Worm (Caenorhabditis elegans) whole organism, L3 larva: Measurements from ENCODE around the gene F41C3.11.

Source experiments
- ZK546.5 ChIP-seq: sonication (generic microtip); optimal IDR thresholded peaks from 2 replicates; lab custom pipeline; 2017; ENCODE audit warnings: missing biosample characterization, missing genetic modification characterization
- aly-2 ChIP-seq: fragments of 150-350 bp; optimal IDR thresholded peaks from 2 replicates; lab custom pipeline; 2014; ENCODE audit warnings: missing biosample characterization, missing genetic modification characterization
- ama-1 ChIP-seq: fragments of 150-350 bp; optimal IDR thresholded peaks from 2 replicates; lab custom pipeline; 2018
- ceh-28 ChIP-seq: fragments of 150-350 bp; optimal IDR thresholded peaks from 2 replicates; lab custom pipeline; 2014; ENCODE audit warnings: missing biosample characterization, missing genetic modification reagents, missing genetic modification characterization
- ceh-82 ChIP-seq: fragments of 150-350 bp; optimal IDR thresholded peaks from 2 replicates; lab custom pipeline; 2014; ENCODE audit warnings: missing biosample characterization, missing genetic modification characterization
- ceh-9 ChIP-seq: sonication (generic microtip); optimal IDR thresholded peaks from 2 replicates; lab custom pipeline; 2018; ENCODE audit warnings: missing biosample characterization, missing genetic modification characterization
- egl-27 ChIP-seq: sonication (generic microtip); optimal IDR thresholded peaks from 4 replicates; lab custom pipeline; 2017; ENCODE audit warnings: missing biosample characterization, missing genetic modification reagents, missing genetic modification characterization
- egl-5 ChIP-seq: fragments of 150-350 bp; optimal IDR thresholded peaks from 2 replicates; lab custom pipeline; 2017; ENCODE audit warnings: missing biosample characterization, missing genetic modification reagents, missing genetic modification characterization, inconsistent platforms
- elt-1 ChIP-seq: fragments of 150-350 bp; optimal IDR thresholded peaks from 2 replicates; lab custom pipeline; 2014; ENCODE audit warnings: missing biosample characterization, missing genetic modification characterization
- elt-2 ChIP-seq: sonication (generic microtip); optimal IDR thresholded peaks from 2 replicates; lab custom pipeline; 2016; ENCODE audit warnings: missing genetic modification reagents, mild to moderate bottlenecking, missing genetic modification characterization, missing compliant biosample characterization
- elt-3 ChIP-seq, 3 experiments: fragments of 150-350 bp in 1 of 3; sonication (generic microtip) in 2 of 3; optimal IDR thresholded peaks; 2 replicates in 2 of 3; 4 replicates in 1 of 3; lab custom pipeline; 2014 to 2017; ENCODE audit warnings: missing biosample characterization in 3 of 3, missing genetic modification characterization in 3 of 3
- eor-1 ChIP-seq, 2 experiments: fragments of 150-350 bp; optimal IDR thresholded peaks; 2 replicates each; lab custom pipeline; 2014 to 2018; ENCODE audit warnings: missing biosample characterization in 2 of 2, missing genetic modification characterization in 2 of 2
- fkh-10 ChIP-seq: sonication (generic microtip); optimal IDR thresholded peaks from 2 replicates; lab custom pipeline; 2017; ENCODE audit warnings: missing biosample characterization, missing genetic modification reagents, missing genetic modification characterization
- fkh-2 ChIP-seq: fragments of 150-350 bp; optimal IDR thresholded peaks from 2 replicates; lab custom pipeline; 2014; ENCODE audit warnings: missing biosample characterization, missing genetic modification reagents, missing genetic modification characterization
- fos-1 ChIP-seq: fragments of 150-350 bp; optimal IDR thresholded peaks from 2 replicates; lab custom pipeline; 2014; ENCODE audit warnings: missing biosample characterization, missing genetic modification characterization
- jun-1 ChIP-seq: fragments of 150-350 bp; optimal IDR thresholded peaks from 2 replicates; lab custom pipeline; 2014; ENCODE audit warnings: missing biosample characterization, missing genetic modification reagents, missing genetic modification characterization
- lin-15B ChIP-seq: fragments of 150-350 bp; optimal IDR thresholded peaks from 2 replicates; lab custom pipeline; 2014; ENCODE audit warnings: missing biosample characterization, missing genetic modification characterization
- lin-39 ChIP-seq: fragments of 150-350 bp; optimal IDR thresholded peaks from 2 replicates; lab custom pipeline; 2018; ENCODE audit warnings: missing biosample characterization, missing genetic modification reagents, missing genetic modification characterization
- mdl-1 ChIP-seq: fragments of 150-350 bp; optimal IDR thresholded peaks from 2 replicates; lab custom pipeline; 2014; ENCODE audit warnings: missing biosample characterization, missing genetic modification characterization
- mml-1 ChIP-seq: fragments of 150-350 bp; sonication (generic microtip); optimal IDR thresholded peaks from 3 replicates; lab custom pipeline; 2014; ENCODE audit warnings: missing biosample characterization, missing genetic modification characterization
- nhr-11 ChIP-seq: fragments of 150-350 bp; optimal IDR thresholded peaks from 2 replicates; lab custom pipeline; 2014; ENCODE audit warnings: missing biosample characterization, missing genetic modification characterization
- nhr-12 ChIP-seq: fragments of 150-350 bp; optimal IDR thresholded peaks from 2 replicates; lab custom pipeline; 2014; ENCODE audit warnings: missing biosample characterization, missing genetic modification characterization
- nhr-23 ChIP-seq: fragments of 150-350 bp; optimal IDR thresholded peaks from 2 replicates; lab custom pipeline; 2014; ENCODE audit warnings: missing biosample characterization, missing genetic modification reagents, missing genetic modification characterization
- nhr-25 ChIP-seq: sonication (generic microtip); optimal IDR thresholded peaks from 2 replicates; lab custom pipeline; 2017; ENCODE audit warnings: missing biosample characterization, missing genetic modification characterization
- nhr-28 ChIP-seq: fragments of 150-350 bp; optimal IDR thresholded peaks from 2 replicates; lab custom pipeline; 2014; ENCODE audit warnings: missing biosample characterization, missing genetic modification characterization
- nhr-43 ChIP-seq: sonication (generic microtip); optimal IDR thresholded peaks from 2 replicates; lab custom pipeline; 2016; ENCODE audit warnings: mild to moderate bottlenecking, missing genetic modification characterization, missing compliant biosample characterization; ENCODE audit not compliant: poor library complexity, severe bottlenecking
- nhr-67 ChIP-seq: fragments of 150-350 bp; optimal IDR thresholded peaks from 2 replicates; lab custom pipeline; 2014; ENCODE audit warnings: missing biosample characterization, missing genetic modification characterization
- pha-4 ChIP-seq: fragments of 150-350 bp; optimal IDR thresholded peaks from 2 replicates; lab custom pipeline; 2014; ENCODE audit warnings: missing biosample characterization, missing genetic modification reagents, missing genetic modification characterization
- pqm-1 ChIP-seq: fragments of 150-350 bp; optimal IDR thresholded peaks from 2 replicates; lab custom pipeline; 2017; ENCODE audit warnings: missing biosample characterization, missing genetic modification characterization, inconsistent platforms
- skn-1 ChIP-seq: fragments of 150-350 bp; optimal IDR thresholded peaks from 2 replicates; lab custom pipeline; 2014; ENCODE audit warnings: missing biosample characterization, missing genetic modification characterization
- tbx-2 ChIP-seq: sonication (generic microtip); optimal IDR thresholded peaks from 2 replicates; lab custom pipeline; 2016; ENCODE audit warnings: mild to moderate bottlenecking, missing genetic modification characterization, missing compliant biosample characterization
- unc-62 ChIP-seq: fragments of 150-350 bp; sonication (generic microtip); optimal IDR thresholded peaks from 4 replicates; lab custom pipeline; 2014; ENCODE audit warnings: missing biosample characterization, missing genetic modification reagents, missing genetic modification characterization
- zag-1 ChIP-seq: fragments of 150-350 bp; optimal IDR thresholded peaks from 2 replicates; lab custom pipeline; 2014; ENCODE audit warnings: missing biosample characterization, missing genetic modification characterization
- ztf-11 ChIP-seq: fragments of 150-350 bp; optimal IDR thresholded peaks from 2 replicates; lab custom pipeline; 2014; ENCODE audit warnings: missing biosample characterization, missing genetic modification characterization
- ztf-4 ChIP-seq: fragments of 150-350 bp; optimal IDR thresholded peaks from 2 replicates; lab custom pipeline; 2014; ENCODE audit warnings: missing biosample characterization, missing genetic modification characterization

The F41C3.11 gene

ce11 chrII:4733848-4734247, at the start of gene F41C3.11:
F41C3.11 (minus strand) TSS chrII:4733948.
- no peak for TF ChIP-seq mdl-1
- no peak for TF ChIP-seq fos-1
- TF ChIP-seq eor-1 (tag; optimal IDR thresholded peaks at IDR 0.05; lab: Kevin White, UChicago) = no peak
- TF ChIP-seq pqm-1 = no peak
- no peak for TF ChIP-seq ceh-9 (tag; lab: Kevin White, UChicago)
- no peak for TF ChIP-seq elt-2 (tag; lab: Kevin White, UChicago)
- TF ChIP-seq egl-27 = no peak
- TF ChIP-seq nhr-28 = no peak
- no peak for TF ChIP-seq aly-2 (tag; lab: Kevin White, UChicago)
- TF ChIP-seq, all 47 proteins: peak for 0

- TF ChIP-seq ztf-4 (tag; lab: Kevin White, UChicago) = no peak
- peak; percentile 49 for TF ChIP-seq pha-4 (tag; lab: Kevin White, UChicago)
These were observed 46.0 kb upstream of the F41C3.11 start for ce11 chrII:4779753-4780152.

ce11 chrII:4776933-4777332, 43.2 kb upstream of the F41C3.11 start, which contains the start of gene F26G1.11:
F26G1.11 (plus strand) TSS chrII:4777137.
- no peak for TF ChIP-seq nhr-12
- no peak for TF ChIP-seq lin-39 (tag; lab: Kevin White, UChicago)
- TF ChIP-seq fkh-10 = no peak
- no peak for TF ChIP-seq aly-2 (tag; lab: Kevin White, UChicago)
- no peak for TF ChIP-seq nhr-11 (tag; lab: Kevin White, UChicago)
- no peak for TF ChIP-seq egl-27
- TF ChIP-seq unc-62 (GFP tag; lab: Kevin White, UChicago) = no peak
- no peak for TF ChIP-seq fos-1
- peak; percentile 94 for TF ChIP-seq elt-2 (tag; lab: Kevin White, UChicago)
- no peak for TF ChIP-seq elt-3 (tag; optimal IDR thresholded peaks at IDR 0.05; lab: Kevin White, UChicago)
- TF ChIP-seq jun-1 = peak; percentile 24
- TF ChIP-seq zag-1 = no peak
- TF ChIP-seq ztf-11 = no peak
- TF ChIP-seq pqm-1 = peak; percentile 81
- no peak for TF ChIP-seq ZK546.5 (tag; lab: Kevin White, UChicago)
- TF ChIP-seq ztf-4 (tag; lab: Kevin White, UChicago) = no peak
- no peak for TF ChIP-seq egl-5 (tag; lab: Kevin White, UChicago)
- no peak for TF ChIP-seq ama-1 (lab: Kevin White, UChicago)
- no peak for TF ChIP-seq lin-15B (tag; lab: Kevin White, UChicago)

ce11 chrII:4775802-4776201, 42.1 kb upstream of the F41C3.11 start:
- no peak for TF ChIP-seq ceh-82 (tag; lab: Kevin White, UChicago)
- TF ChIP-seq nhr-67 (tag; lab: Kevin White, UChicago) = no peak
- TF ChIP-seq ama-1 (lab: Kevin White, UChicago) = no peak
- TF ChIP-seq fos-1 = no peak
- TF ChIP-seq elt-1 (tag; lab: Kevin White, UChicago) = no peak
- TF ChIP-seq nhr-25 (tag; lab: Kevin White, UChicago) = no peak
- TF ChIP-seq ceh-28 (tag; lab: Kevin White, UChicago) = no peak
- no peak for TF ChIP-seq fkh-2

- TF ChIP-seq tbx-2 (tag; lab: Kevin White, UChicago) (no peak), elt-2 (tag; lab: Kevin White, UChicago) (peak; percentile 23)
- TF ChIP-seq, all 47 proteins: peak for 1
These were observed 40.2 kb upstream of the F41C3.11 start, which contains the start of the genes F26G1.9 and F26G1.10 for ce11 chrII:4773891-4774432. F26G1.9 (minus strand) TSS chrII:4773991. F26G1.10 (plus strand) TSS chrII:4774382.

- TF ChIP-seq pha-4 (tag; lab: Kevin White, UChicago) = no peak
- TF ChIP-seq ztf-4 (tag; lab: Kevin White, UChicago) = no peak
- TF ChIP-seq nhr-23 (tag; lab: Kevin White, UChicago) = peak; percentile 9
- no peak for TF ChIP-seq mml-1 (tag; lab: Kevin White, UChicago)
- TF ChIP-seq elt-2 (tag; lab: Kevin White, UChicago) = no peak
- TF ChIP-seq elt-3 (tag; optimal IDR thresholded peaks at IDR 0.05; lab: Kevin White, UChicago) = peak in 2 of 3 experiments; percentile 18 to 57
- TF ChIP-seq nhr-25 (tag; lab: Kevin White, UChicago) = peak; percentile 48
- no peak for TF ChIP-seq skn-1 (tag; lab: Kevin White, UChicago)
- TF ChIP-seq elt-1 (tag; lab: Kevin White, UChicago) = peak; percentile 16
- no peak for TF ChIP-seq ceh-9 (tag; lab: Kevin White, UChicago)
- peak; percentile 44 for TF ChIP-seq nhr-43 (tag; lab: Kevin White, UChicago)
- no peak for TF ChIP-seq jun-1
These were observed 38.7 kb upstream of the F41C3.11 start for ce11 chrII:4772441-4772840.
